Fruit fly (Drosophila melanogaster): ENCODE measurements around the gene Tailor.

DNA sequence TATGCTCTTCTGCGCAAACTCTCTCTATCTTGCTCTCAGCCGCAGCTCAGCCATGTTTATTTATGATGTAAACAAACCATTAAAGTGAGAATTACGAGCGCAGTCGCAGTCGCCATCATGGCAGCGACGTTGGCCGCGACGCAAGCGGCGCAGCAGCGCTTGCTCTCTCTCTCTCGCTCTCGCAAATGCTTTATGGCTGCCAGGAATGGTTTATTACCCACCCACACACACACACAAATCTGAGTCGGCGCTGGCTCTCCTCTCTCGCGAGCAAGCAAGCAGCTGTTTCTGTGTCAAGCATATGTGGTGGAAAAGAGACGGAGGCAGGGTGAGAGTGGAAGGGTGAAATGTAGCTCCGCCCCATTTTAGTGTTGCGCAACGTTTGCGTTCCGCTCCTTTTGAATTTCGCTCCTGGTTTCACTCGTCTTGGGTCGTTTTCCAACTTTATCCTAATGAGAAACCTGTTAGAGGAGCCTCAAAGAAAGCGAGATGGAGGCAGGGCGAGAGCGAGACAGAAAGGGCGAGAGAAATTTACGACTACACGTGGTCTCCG, 48.6 kb downstream of the Tailor start:
- TF ChIP-seq CTCF (optimal IDR thresholded peaks at IDR 0.05): peak in 1 of 2 experiments; percentile 21
- TF ChIP-seq CG8478 (optimal IDR thresholded peaks at IDR 0.05): no peak

Data from S2 (cell line).